Fruit fly (Drosophila melanogaster) whole organism, wandering third instar larva: ENCODE results near the gene CG7465.

ENCODE experiments used
- CG9705 ChIP-seq: fragments of 200-800 bp; sonication (Bioruptor generic); optimal IDR thresholded peaks from 2 replicates; lab custom pipeline; 2018; ENCODE audit warnings: missing biosample characterization, mild to moderate bottlenecking, missing genetic modification characterization
- CrebA ChIP-seq: fragments of 200-800 bp; sonication (Bioruptor generic); optimal IDR thresholded peaks from 2 replicates; lab custom pipeline; 2016; ENCODE audit warnings: missing biosample characterization, mild to moderate bottlenecking, missing genetic modification characterization, borderline replicate concordance
- Dfd ChIP-seq: fragments of >200 bp; optimal IDR thresholded peaks from 2 replicates; lab custom pipeline; 2017; ENCODE audit warnings: missing biosample characterization, missing genetic modification characterization
- Dif ChIP-seq: fragments of 200-275, 200-300 bp; sonication (Bioruptor generic); optimal IDR thresholded peaks from 2 replicates; lab custom pipeline; 2018; ENCODE audit warnings: missing biosample characterization, missing genetic modification characterization; ENCODE audit not compliant: partially characterized antibody
- GATAd ChIP-seq: sonication (Bioruptor generic); optimal IDR thresholded peaks from 2 replicates; lab custom pipeline; 2016; ENCODE audit warnings: missing biosample characterization, missing genetic modification characterization
- HLH106 ChIP-seq: fragments of 200-800 bp; optimal IDR thresholded peaks from 3 replicates; lab custom pipeline; 2019; ENCODE audit warnings: missing biosample characterization, mild to moderate bottlenecking, missing genetic modification characterization, moderate library complexity
- Hnf4 ChIP-seq: fragments of 200-800 bp; sonication (Bioruptor generic); optimal IDR thresholded peaks from 2 replicates; lab custom pipeline; 2016; ENCODE audit warnings: missing biosample characterization, mild to moderate bottlenecking, missing genetic modification characterization
- Hr78 ChIP-seq: fragments of >200 bp; optimal IDR thresholded peaks from 2 replicates; lab custom pipeline; 2017; ENCODE audit warnings: missing biosample characterization, missing genetic modification characterization
- Hr83 ChIP-seq: fragments of 200-300 bp; sonication (Bioruptor generic); optimal IDR thresholded peaks from 2 replicates; lab custom pipeline; 2016; ENCODE audit warnings: missing biosample characterization, mild to moderate bottlenecking, missing genetic modification characterization, moderate library complexity; ENCODE audit not compliant: poor library complexity, severe bottlenecking
- Jra ChIP-seq: sonication (Bioruptor generic); optimal IDR thresholded peaks from 2 replicates; lab custom pipeline; 2016; ENCODE audit warnings: missing biosample characterization, missing genetic modification characterization
- Mio ChIP-seq: sonication (Bioruptor generic); optimal IDR thresholded peaks from 2 replicates; lab custom pipeline; 2016; ENCODE audit warnings: missing biosample characterization, missing genetic modification characterization
- Myc ChIP-seq: fragments of >200 bp; optimal IDR thresholded peaks from 2 replicates; lab custom pipeline; 2017
- N ChIP-seq: fragments of >200 bp; optimal IDR thresholded peaks from 2 replicates; lab custom pipeline; 2018; ENCODE audit warnings: missing biosample characterization, missing external identifiers, missing genetic modification characterization
- OdsH ChIP-seq: fragments of 200-800 bp; sonication (Bioruptor generic); optimal IDR thresholded peaks from 2 replicates; lab custom pipeline; 2016; ENCODE audit warnings: missing biosample characterization, mild to moderate bottlenecking, missing genetic modification characterization
- Rel ChIP-seq, 2 experiments: fragments of 200-800 bp; sonication (Bioruptor generic) in 1 of 2; optimal IDR thresholded peaks; 2 replicates in 1 of 2; 3 replicates in 1 of 2; lab custom pipeline; 2016 to 2019; ENCODE audit warnings: mild to moderate bottlenecking in 2 of 2, missing biosample characterization in 2 of 2, missing genetic modification characterization in 2 of 2, moderate library complexity in 1 of 2
- Sp1 ChIP-seq: fragments of 200-800 bp; sonication (Bioruptor generic); optimal IDR thresholded peaks from 3 replicates; lab custom pipeline; 2019; ENCODE audit warnings: missing biosample characterization, mild to moderate bottlenecking, missing genetic modification characterization, moderate library complexity
- br ChIP-seq: fragments of 200-800 bp; sonication (Bioruptor generic); optimal IDR thresholded peaks from 2 replicates; lab custom pipeline; 2016; ENCODE audit warnings: missing biosample characterization, missing genetic modification characterization
- brk ChIP-seq: fragments of 200-800 bp; sonication (Bioruptor generic); optimal IDR thresholded peaks from 2 replicates; lab custom pipeline; 2016; ENCODE audit warnings: missing biosample characterization, mild to moderate bottlenecking, missing genetic modification characterization
- dl ChIP-seq, 2 experiments: fragments of 175-275, 200-275 bp in 1 of 2; fragments of 200-275 bp in 1 of 2; sonication (Bioruptor generic); optimal IDR thresholded peaks; lab custom pipeline; 2018; ENCODE audit warnings: mild to moderate bottlenecking in 2 of 2, missing biosample characterization in 2 of 2, missing genetic modification characterization in 2 of 2, moderate library complexity in 2 of 2; ENCODE audit not compliant: partially characterized antibody in 2 of 2, insufficient read depth in 1 of 2
- dmrt93B ChIP-seq: fragments of 200-800 bp; sonication (Bioruptor generic); optimal IDR thresholded peaks from 2 replicates; lab custom pipeline; 2018; ENCODE audit warnings: missing biosample characterization, mild to moderate bottlenecking, missing genetic modification characterization
- ey ChIP-seq: fragments of 200-800 bp; sonication (Bioruptor generic); optimal IDR thresholded peaks from 2 replicates; lab custom pipeline; 2016; ENCODE audit warnings: missing biosample characterization, missing genetic modification characterization
- foxo ChIP-seq, 2 experiments: fragments of 200-800 bp; sonication (Bioruptor generic); optimal IDR thresholded peaks; 2 replicates in 1 of 2; 3 replicates in 1 of 2; lab custom pipeline; 2016 to 2017; ENCODE audit warnings: missing biosample characterization in 2 of 2, missing genetic modification characterization in 2 of 2
- fru ChIP-seq: fragments of 200-800 bp; sonication (Bioruptor generic); optimal IDR thresholded peaks from 3 replicates; lab custom pipeline; 2016; ENCODE audit warnings: missing biosample characterization, mild to moderate bottlenecking, missing genetic modification characterization
- h ChIP-seq: fragments of 200-800 bp; sonication (Bioruptor generic); optimal IDR thresholded peaks from 3 replicates; lab custom pipeline; 2016; ENCODE audit warnings: missing biosample characterization, mild to moderate bottlenecking, missing genetic modification characterization
- jim ChIP-seq: fragments of 175-275, 200-325 bp; sonication (Bioruptor generic); optimal IDR thresholded peaks from 2 replicates; lab custom pipeline; 2016; ENCODE audit warnings: missing biosample characterization, mild to moderate bottlenecking, missing genetic modification characterization
- pan ChIP-seq: fragments of >200 bp; optimal IDR thresholded peaks from 2 replicates; lab custom pipeline; 2017
- psq ChIP-seq: fragments of 200-800 bp; sonication (Bioruptor generic); optimal IDR thresholded peaks from 3 replicates; lab custom pipeline; 2017; ENCODE audit warnings: missing biosample characterization, mild to moderate bottlenecking, missing genetic modification characterization, moderate library complexity
- rgr ChIP-seq: fragments of 200-800 bp; sonication (Bioruptor generic); optimal IDR thresholded peaks from 3 replicates; lab custom pipeline; 2016; ENCODE audit warnings: missing biosample characterization, mild to moderate bottlenecking, missing genetic modification characterization
- sage ChIP-seq: fragments of 200-800 bp; sonication (Bioruptor generic); optimal IDR thresholded peaks from 2 replicates; lab custom pipeline; 2016; ENCODE audit warnings: missing biosample characterization, mild to moderate bottlenecking, missing genetic modification characterization
- tai ChIP-seq: sonication (Bioruptor generic); optimal IDR thresholded peaks from 2 replicates; lab custom pipeline; 2016; ENCODE audit warnings: missing biosample characterization, missing genetic modification characterization
- usp ChIP-seq: fragments of >200 bp; optimal IDR thresholded peaks from 2 replicates; lab custom pipeline; 2017; ENCODE audit warnings: missing biosample characterization, missing genetic modification characterization
- woc ChIP-seq: sonication (Bioruptor generic); optimal IDR thresholded peaks from 2 replicates; lab custom pipeline; 2016; ENCODE audit warnings: missing biosample characterization, mild to moderate bottlenecking, missing genetic modification characterization

Gene CG7465

DNA sequence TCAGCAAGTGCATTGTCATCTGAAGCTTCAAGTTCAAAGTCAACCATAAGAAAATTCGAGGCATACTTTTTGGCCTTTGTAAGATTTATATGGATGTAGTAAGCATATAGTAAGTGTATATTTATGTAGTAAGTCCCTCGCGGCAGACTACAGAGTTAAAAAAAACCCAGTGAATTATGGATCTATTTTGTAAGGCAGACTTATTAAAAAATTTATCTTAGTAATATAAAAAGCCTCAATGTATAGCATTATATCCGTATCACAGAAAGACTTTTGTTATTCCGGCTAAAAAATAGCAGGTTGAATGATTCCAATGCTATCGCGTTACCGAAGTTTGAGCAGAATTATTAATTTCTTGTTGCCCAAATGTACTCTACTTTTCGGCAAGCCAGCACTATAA lies 4.5 kb downstream of the CG7465 start:
- TF ChIP-seq Hnf4 (GFP tag; lab: Kevin White, UChicago) (no peak), Myc (lab: Kevin White, UChicago) (peak; percentile 50), N (GFP tag; lab: Kevin White, UChicago) (peak; percentile 27)

DNA sequence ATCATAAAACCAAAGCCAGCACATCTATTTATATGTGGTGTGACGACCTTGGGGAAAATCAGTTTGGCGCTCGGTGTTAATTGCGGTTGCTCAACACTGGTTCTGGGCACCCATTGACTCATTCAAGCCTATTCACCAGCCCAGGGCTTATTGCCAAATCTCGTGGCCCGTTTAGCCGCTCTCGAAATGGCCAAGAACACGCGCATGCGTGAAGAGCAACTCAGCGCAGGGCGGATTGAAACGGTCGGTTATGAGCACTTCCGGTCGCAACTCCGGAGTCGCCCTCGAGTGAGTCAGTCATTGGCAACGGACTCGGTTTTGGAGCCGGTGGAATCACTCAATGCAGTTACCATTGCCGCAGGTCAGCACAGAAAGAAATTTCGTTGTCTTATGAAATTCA lies 9.4 kb downstream of the CG7465 start:
- TF ChIP-seq jim (GFP tag; lab: Kevin White, UChicago), result no peak
- no peak for TF ChIP-seq usp (GFP tag; lab: Kevin White, UChicago)
- TF ChIP-seq pan (lab: Kevin White, UChicago), result no peak
- TF ChIP-seq dl (GFP tag; optimal IDR thresholded peaks at IDR 0.05; lab: Kevin White, UChicago; ENCODE audit: insufficient read depth in 1 of 2, partially characterized antibody in 2 of 2), result no peak
- no peak for TF ChIP-seq Mio (GFP tag; lab: Kevin White, UChicago)
- no peak for TF ChIP-seq GATAd (GFP tag; lab: Kevin White, UChicago)
- no peak for TF ChIP-seq Rel (GFP tag; optimal IDR thresholded peaks at IDR 0.05; lab: Kevin White, UChicago)
- no peak for TF ChIP-seq Rel (tag; optimal IDR thresholded peaks at IDR 0.05; lab: Kevin White, UChicago)
- no peak for TF ChIP-seq Dfd (GFP tag; lab: Kevin White, UChicago)
- TF ChIP-seq dmrt93B (GFP tag; lab: Kevin White, UChicago), result no peak
- no peak for TF ChIP-seq Sp1
- TF ChIP-seq CG9705 (GFP tag; lab: Kevin White, UChicago), result no peak
- no peak for TF ChIP-seq sage (GFP tag; lab: Kevin White, UChicago)
- no peak for TF ChIP-seq foxo (GFP tag; optimal IDR thresholded peaks at IDR 0.05; lab: Kevin White, UChicago)
- no peak for TF ChIP-seq h (GFP tag; lab: Kevin White, UChicago)
- no peak for TF ChIP-seq N (GFP tag; lab: Kevin White, UChicago)
- no peak for TF ChIP-seq Hr83 (GFP tag; lab: Kevin White, UChicago)
- no peak for TF ChIP-seq Hr78 (GFP tag; lab: Kevin White, UChicago)
- TF ChIP-seq tai (GFP tag; lab: Kevin White, UChicago), result no peak
- no peak for TF ChIP-seq psq
- no peak for TF ChIP-seq rgr (GFP tag; lab: Kevin White, UChicago)

DNA sequence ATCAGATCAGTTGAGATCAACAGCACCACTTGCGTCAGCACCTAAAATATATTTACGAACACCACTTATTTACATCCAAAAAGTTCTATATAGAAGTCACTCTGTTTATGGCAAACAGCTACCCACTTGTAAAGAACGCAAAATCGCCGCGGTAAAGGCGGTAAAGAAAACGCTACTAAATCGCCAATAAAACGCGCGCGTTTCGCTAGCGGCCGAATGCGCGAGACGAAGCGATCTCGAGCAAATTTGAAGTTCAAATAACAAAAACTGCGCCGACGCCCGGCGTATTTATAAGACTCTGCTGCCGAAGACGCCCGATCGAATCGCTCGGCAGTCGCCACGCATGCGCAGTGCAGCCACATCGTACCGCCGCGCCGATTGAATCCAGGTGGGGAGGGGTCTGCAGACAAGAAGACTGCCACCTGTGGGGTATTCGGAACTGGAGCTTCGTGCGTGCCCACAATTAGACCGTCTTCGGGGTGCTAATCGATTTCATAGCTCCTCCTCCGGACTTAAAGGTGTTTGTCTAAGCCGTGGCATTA lies 10.7 kb downstream of the CG7465 start, which contains the start of gene CG13722:
CG13722 (minus strand) TSS at position 262 of the 542 bp plus-strand sequence.
- TF ChIP-seq Myc (lab: Kevin White, UChicago), result peak; percentile 45
- no peak for TF ChIP-seq dl (GFP tag; optimal IDR thresholded peaks at IDR 0.05; lab: Kevin White, UChicago; ENCODE audit: insufficient read depth in 1 of 2, partially characterized antibody in 2 of 2)
- no peak for TF ChIP-seq Hr78 (GFP tag; lab: Kevin White, UChicago)

DNA sequence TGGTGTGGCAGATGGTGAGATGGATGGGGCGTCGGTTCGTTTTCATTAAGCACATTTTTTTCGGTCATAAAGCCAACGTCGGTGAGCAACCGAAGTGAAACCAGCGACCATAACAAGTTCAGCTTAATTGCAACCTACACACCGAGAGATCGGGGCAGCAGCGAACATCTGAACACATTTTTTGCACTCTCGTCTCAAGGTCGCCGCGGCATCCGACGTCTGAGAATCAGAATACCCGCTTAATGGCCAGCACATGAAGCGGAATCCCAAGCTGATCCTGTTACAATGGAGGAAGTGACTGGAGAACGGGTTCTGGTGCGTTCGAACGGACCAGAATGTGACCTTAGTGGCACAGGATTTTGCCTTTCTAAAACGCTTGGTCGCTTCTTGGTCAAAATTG lies 13.5 kb downstream of the CG7465 start:
- no peak for TF ChIP-seq Rel (GFP tag; optimal IDR thresholded peaks at IDR 0.05; lab: Kevin White, UChicago)
- peak; percentile 23 for TF ChIP-seq Rel (tag; optimal IDR thresholded peaks at IDR 0.05; lab: Kevin White, UChicago)
- TF ChIP-seq pan (lab: Kevin White, UChicago), result no peak

DNA sequence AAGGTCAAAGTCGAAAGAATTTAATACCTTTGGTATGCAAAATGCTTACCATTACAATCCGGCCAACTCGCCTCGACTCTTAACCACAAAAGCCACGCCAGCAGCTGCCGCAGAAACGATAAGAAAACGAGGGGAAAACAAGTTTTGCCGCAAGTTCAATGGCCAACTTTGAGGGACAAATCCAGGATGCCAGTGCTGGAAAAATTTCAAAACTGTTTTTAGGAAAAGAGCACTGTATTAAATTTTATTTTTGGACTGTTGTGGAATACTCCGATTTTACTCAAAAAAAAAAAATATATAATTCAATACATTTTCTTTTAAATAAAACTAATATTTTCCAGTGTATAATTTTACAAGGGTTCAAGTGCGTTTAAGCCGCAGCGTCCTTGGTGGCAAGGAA lies 14.5 kb downstream of the CG7465 start:
- TF ChIP-seq foxo (GFP tag; optimal IDR thresholded peaks at IDR 0.05; lab: Kevin White, UChicago) (peak in 1 of 2 experiments; percentile 74), HLH106 (tag; lab: Kevin White, UChicago) (peak; percentile 76), dl (GFP tag; optimal IDR thresholded peaks at IDR 0.05; lab: Kevin White, UChicago; ENCODE audit: insufficient read depth in 1 of 2, partially characterized antibody in 2 of 2) (no peak), dmrt93B (GFP tag; lab: Kevin White, UChicago) (peak; percentile 48), Sp1 (peak; percentile 73), Hr78 (GFP tag; lab: Kevin White, UChicago) (no peak), rgr (GFP tag; lab: Kevin White, UChicago) (peak; percentile 73), N (GFP tag; lab: Kevin White, UChicago) (no peak), ey (GFP tag; lab: Kevin White, UChicago) (peak; percentile 54), usp (GFP tag; lab: Kevin White, UChicago) (no peak), Jra (GFP tag; lab: Kevin White, UChicago) (no peak), Hnf4 (GFP tag; lab: Kevin White, UChicago) (peak; percentile 41), h (GFP tag; lab: Kevin White, UChicago) (peak; percentile 78), Dif (no peak), CrebA (GFP tag; lab: Kevin White, UChicago) (peak; percentile 10), Hr83 (GFP tag; lab: Kevin White, UChicago) (no peak), woc (peak; percentile 55), CG9705 (GFP tag; lab: Kevin White, UChicago) (peak; percentile 34), psq (peak; percentile 74), Rel (GFP tag; optimal IDR thresholded peaks at IDR 0.05; lab: Kevin White, UChicago) (no peak), Rel (tag; optimal IDR thresholded peaks at IDR 0.05; lab: Kevin White, UChicago) (no peak), pan (lab: Kevin White, UChicago) (no peak), OdsH (GFP tag; lab: Kevin White, UChicago) (peak; percentile 74), br (GFP tag; lab: Kevin White, UChicago) (peak; percentile 69), fru (peak; percentile 71), tai (GFP tag; lab: Kevin White, UChicago) (peak; percentile 30), sage (GFP tag; lab: Kevin White, UChicago) (peak; percentile 64), Mio (GFP tag; lab: Kevin White, UChicago) (no peak), brk (peak; percentile 70)
